Fruit fly (Drosophila melanogaster) whole organism, adult: ENCODE measurements around the gene CG33288.

Experiments used
- CG11617 ChIP-seq: fragments of 200-800 bp; sonication (Bioruptor generic); optimal IDR thresholded peaks from 2 replicates; lab custom pipeline; 2017; ENCODE audit warnings: mild to moderate bottlenecking, missing biosample characterization, missing genetic modification reagents, missing genetic modification characterization
- CG12768 ChIP-seq: fragments of 200-800 bp; sonication (Bioruptor generic); optimal IDR thresholded peaks from 2 replicates; lab custom pipeline; 2017; ENCODE audit warnings: missing biosample characterization, missing genetic modification characterization, mild to moderate bottlenecking, moderate library complexity, missing genetic modification reagents
- CG14711 ChIP-seq: fragments of 200-800 bp; sonication (Bioruptor generic); optimal IDR thresholded peaks from 2 replicates; lab custom pipeline; 2018; ENCODE audit warnings: missing biosample characterization, mild to moderate bottlenecking, missing genetic modification characterization, moderate library complexity
- CG1620 ChIP-seq: fragments of 200-800 bp; sonication (Bioruptor generic); optimal IDR thresholded peaks from 2 replicates; lab custom pipeline; 2016; ENCODE audit warnings: missing biosample characterization, missing genetic modification characterization
- CG33017 ChIP-seq: fragments of 200-800 bp; sonication (Bioruptor generic); optimal IDR thresholded peaks from 2 replicates; lab custom pipeline; 2018; ENCODE audit warnings: missing biosample characterization, mild to moderate bottlenecking, missing genetic modification characterization, moderate library complexity
- CG5204 ChIP-seq: fragments of 200-800 bp; sonication (Bioruptor generic); optimal IDR thresholded peaks from 2 replicates; lab custom pipeline; 2016; ENCODE audit warnings: missing biosample characterization, missing genetic modification characterization
- CG7045 ChIP-seq: fragments of 200-800 bp; sonication (Bioruptor generic); optimal IDR thresholded peaks from 2 replicates; lab custom pipeline; 2017; ENCODE audit warnings: missing biosample characterization, mild to moderate bottlenecking, missing genetic modification characterization
- CG7101 ChIP-seq: fragments of 200-800 bp; sonication (Bioruptor generic); optimal IDR thresholded peaks from 2 replicates; lab custom pipeline; 2018; ENCODE audit warnings: missing biosample characterization, mild to moderate bottlenecking, missing genetic modification characterization, moderate library complexity
- Clk ChIP-seq: fragments of 200-800 bp; sonication (Bioruptor generic); optimal IDR thresholded peaks from 2 replicates; lab custom pipeline; 2017; ENCODE audit warnings: missing biosample characterization, missing genetic modification characterization
- Crg-1 ChIP-seq: fragments of 200-800 bp; sonication (Bioruptor generic); optimal IDR thresholded peaks from 2 replicates; lab custom pipeline; 2016; ENCODE audit warnings: missing biosample characterization, missing genetic modification characterization
- Hr96 ChIP-seq: fragments of 200-800 bp; sonication (Bioruptor generic); optimal IDR thresholded peaks from 2 replicates; lab custom pipeline; 2016; ENCODE audit warnings: missing biosample characterization, missing genetic modification characterization
- Mnt ChIP-seq: fragments of 200-800 bp; sonication (Bioruptor generic); optimal IDR thresholded peaks from 2 replicates; lab custom pipeline; 2016; ENCODE audit warnings: missing biosample characterization, mild to moderate bottlenecking, missing genetic modification characterization
- bab1 ChIP-seq: fragments of 200-800 bp; sonication (Bioruptor generic); optimal IDR thresholded peaks from 3 replicates; lab custom pipeline; 2019; ENCODE audit warnings: missing biosample characterization, mild to moderate bottlenecking, missing genetic modification characterization, moderate library complexity
- cic ChIP-seq: fragments of 200-800 bp; sonication (Bioruptor generic); optimal IDR thresholded peaks from 2 replicates; lab custom pipeline; 2017; ENCODE audit warnings: missing biosample characterization, mild to moderate bottlenecking, missing genetic modification characterization, moderate library complexity
- cnc ChIP-seq, 2 experiments: fragments of >200 bp; optimal IDR thresholded peaks; 2 replicates each; lab custom pipeline; 2017
- kay ChIP-seq: fragments of 200-800 bp; sonication (Bioruptor generic); peaks from one replicate; lab custom pipeline; 2016; ENCODE audit warnings: missing biosample characterization, missing genetic modification characterization, borderline replicate concordance
- ovo ChIP-seq: fragments of 200-800 bp; sonication (Bioruptor generic); optimal IDR thresholded peaks from 2 replicates; lab custom pipeline; 2016; ENCODE audit warnings: missing biosample characterization, missing genetic modification characterization
- pad ChIP-seq: fragments of 200-800 bp; sonication (Bioruptor generic); optimal IDR thresholded peaks from 3 replicates; lab custom pipeline; 2017; ENCODE audit warnings: missing biosample characterization, missing genetic modification characterization, mild to moderate bottlenecking, moderate library complexity, missing genetic modification reagents
- tj ChIP-seq: fragments of 200-800 bp; sonication (Bioruptor generic); optimal IDR thresholded peaks from 3 replicates; lab custom pipeline; 2017; ENCODE audit warnings: missing biosample characterization, mild to moderate bottlenecking, missing genetic modification characterization, moderate library complexity
- toe ChIP-seq: fragments of 200-800 bp; sonication (Bioruptor generic); optimal IDR thresholded peaks from 2 replicates; lab custom pipeline; 2016; ENCODE audit warnings: missing biosample characterization, missing genetic modification characterization

Gene CG33288

dm6 chr3L:21433744-21434384 lies 6.3 kb downstream of the CG33288 start:
- TF ChIP-seq bab1 (GFP tag; lab: Kevin White, UChicago) (no peak), CG11617 (GFP tag; lab: Kevin White, UChicago) (no peak), CG7045 (GFP tag; lab: Kevin White, UChicago) (no peak), cnc (optimal IDR thresholded peaks at IDR 0.05; lab: Kevin White, UChicago) (no peak), Mnt (GFP tag; lab: Kevin White, UChicago) (peak; percentile 95), tj (GFP tag; lab: Kevin White, UChicago) (peak; percentile 27), toe (GFP tag; lab: Kevin White, UChicago) (no peak), Crg-1 (GFP tag; lab: Kevin White, UChicago) (no peak), cic (GFP tag; lab: Kevin White, UChicago) (peak; percentile 50), CG12768 (GFP tag; lab: Kevin White, UChicago) (peak; percentile 5), Clk (GFP tag; lab: Kevin White, UChicago) (no peak), CG1620 (GFP tag; lab: Kevin White, UChicago) (no peak), CG5204 (no peak), ovo (no peak), CG7101 (no peak), kay (GFP tag; lab: Kevin White, UChicago) (no peak), CG14711 (tag; lab: Kevin White, UChicago) (no peak), pad (peak; percentile 74), CG33017 (tag; lab: Kevin White, UChicago) (no peak)

- TF ChIP-seq pad (no peak), CG5204 (no peak), cnc (optimal IDR thresholded peaks at IDR 0.05; lab: Kevin White, UChicago) (no peak), CG33017 (tag; lab: Kevin White, UChicago) (no peak), tj (GFP tag; lab: Kevin White, UChicago) (no peak)
These were observed 8.5 kb downstream of the CG33288 start for dm6 chr3L:21436089-21436488.

dm6 chr3L:21441216-21441813 lies 13.7 kb downstream of the CG33288 start, which contains the start of gene CG5664:
Gene CG5664, minus strand, starts transcription at chr3L:21441363.
- TF ChIP-seq CG11617 (GFP tag; lab: Kevin White, UChicago), result no peak
- no peak for TF ChIP-seq CG7101
- TF ChIP-seq pad, result no peak
- no peak for TF ChIP-seq toe (GFP tag; lab: Kevin White, UChicago)
- no peak for TF ChIP-seq cic (GFP tag; lab: Kevin White, UChicago)
- TF ChIP-seq Hr96 (GFP tag; lab: Kevin White, UChicago), result no peak
- TF ChIP-seq CG33017 (tag; lab: Kevin White, UChicago), result no peak
- no peak for TF ChIP-seq CG14711 (tag; lab: Kevin White, UChicago)
- no peak for TF ChIP-seq CG5204
- no peak for TF ChIP-seq Crg-1 (GFP tag; lab: Kevin White, UChicago)
- no peak for TF ChIP-seq Mnt (GFP tag; lab: Kevin White, UChicago)
- TF ChIP-seq bab1 (GFP tag; lab: Kevin White, UChicago), result no peak
- no peak for TF ChIP-seq Clk (GFP tag; lab: Kevin White, UChicago)

dm6 chr3L:21444719-21445118 lies 17.1 kb downstream of the CG33288 start, which contains the start of gene Alp1:
Gene Alp1, minus strand, starts transcription at chr3L:21444819.
- TF ChIP-seq Hr96 (GFP tag; lab: Kevin White, UChicago), result no peak
- no peak for TF ChIP-seq cic (GFP tag; lab: Kevin White, UChicago)
- TF ChIP-seq tj (GFP tag; lab: Kevin White, UChicago), result no peak
- TF ChIP-seq CG1620 (GFP tag; lab: Kevin White, UChicago), result no peak
- TF ChIP-seq CG7101, result no peak
- no peak for TF ChIP-seq Mnt (GFP tag; lab: Kevin White, UChicago)
- TF ChIP-seq CG11617 (GFP tag; lab: Kevin White, UChicago), result no peak
- TF ChIP-seq CG5204, result no peak
- TF ChIP-seq Clk (GFP tag; lab: Kevin White, UChicago), result no peak
- no peak for TF ChIP-seq cnc (optimal IDR thresholded peaks at IDR 0.05; lab: Kevin White, UChicago)

dm6 chr3L:21445704-21446103 lies 18.1 kb downstream of the CG33288 start, which contains the start of gene Syx7:
Gene Syx7, plus strand, starts transcription at chr3L:21445834.
- no peak for TF ChIP-seq CG11617 (GFP tag; lab: Kevin White, UChicago)
- peak; percentile 70 for TF ChIP-seq Crg-1 (GFP tag; lab: Kevin White, UChicago)
- TF ChIP-seq cnc (optimal IDR thresholded peaks at IDR 0.05; lab: Kevin White, UChicago), result no peak
- peak; percentile 12 for TF ChIP-seq CG14711 (tag; lab: Kevin White, UChicago)
- peak; percentile 25 for TF ChIP-seq pad
- TF ChIP-seq CG7101, result peak; percentile 39
- TF ChIP-seq CG1620 (GFP tag; lab: Kevin White, UChicago), result peak; percentile 52
- peak; percentile 41 for TF ChIP-seq Hr96 (GFP tag; lab: Kevin White, UChicago)
- peak; percentile 55 for TF ChIP-seq bab1 (GFP tag; lab: Kevin White, UChicago)

- TF ChIP-seq CG33017 (tag; lab: Kevin White, UChicago), result no peak
- TF ChIP-seq cnc (optimal IDR thresholded peaks at IDR 0.05; lab: Kevin White, UChicago), result no peak
- TF ChIP-seq bab1 (GFP tag; lab: Kevin White, UChicago), result no peak
- TF ChIP-seq CG7101, result no peak
- no peak for TF ChIP-seq tj (GFP tag; lab: Kevin White, UChicago)
- no peak for TF ChIP-seq CG12768 (GFP tag; lab: Kevin White, UChicago)
- no peak for TF ChIP-seq CG5204
- TF ChIP-seq CG7045 (GFP tag; lab: Kevin White, UChicago), result no peak
- no peak for TF ChIP-seq CG11617 (GFP tag; lab: Kevin White, UChicago)
These were observed 21.7 kb downstream of the CG33288 start for dm6 chr3L:21449336-21449735.
